Worm (Caenorhabditis elegans) whole organism, late embryonic: ENCODE results near the gene C01G12.3.

Experiments used
- C38D4.7 ChIP-seq: fragments of 200-800 bp; sonication (Bioruptor generic); optimal IDR thresholded peaks from 2 replicates; lab custom pipeline; 2018; ENCODE audit warnings: mild to moderate bottlenecking, missing genetic modification characterization, moderate library complexity, missing compliant biosample characterization
- ceh-18 ChIP-seq: sonication (generic microtip); optimal IDR thresholded peaks from 2 replicates; lab custom pipeline; 2016; ENCODE audit warnings: missing genetic modification characterization, missing compliant biosample characterization
- ceh-22 ChIP-seq: sonication (generic microtip); optimal IDR thresholded peaks from 2 replicates; lab custom pipeline; 2017; ENCODE audit warnings: missing biosample characterization, missing genetic modification characterization
- ceh-31 ChIP-seq: sonication (generic microtip); optimal IDR thresholded peaks from 2 replicates; lab custom pipeline; 2016; ENCODE audit warnings: missing genetic modification characterization, missing compliant biosample characterization
- ceh-34 ChIP-seq: sonication (generic microtip); optimal IDR thresholded peaks from 2 replicates; lab custom pipeline; 2016; ENCODE audit warnings: mild to moderate bottlenecking, missing genetic modification characterization, missing compliant biosample characterization
- dve-1 ChIP-seq: sonication (generic microtip); optimal IDR thresholded peaks from 2 replicates; lab custom pipeline; 2017; ENCODE audit warnings: antibody characterized with exemption, mild to moderate bottlenecking, missing genetic modification characterization, missing compliant biosample characterization
- elt-2 ChIP-seq: sonication (generic microtip); optimal IDR thresholded peaks from 2 replicates; lab custom pipeline; 2016; ENCODE audit warnings: missing genetic modification reagents, missing genetic modification characterization, missing compliant biosample characterization
- fkh-10 ChIP-seq: fragments of 150-350 bp; optimal IDR thresholded peaks from 2 replicates; lab custom pipeline; 2014; ENCODE audit warnings: missing biosample characterization, missing genetic modification reagents, missing genetic modification characterization
- madf-2 ChIP-seq: sonication (generic microtip); optimal IDR thresholded peaks from 2 replicates; lab custom pipeline; 2017; ENCODE audit warnings: missing genetic modification characterization, missing compliant biosample characterization
- nhr-232 ChIP-seq: sonication (generic microtip); optimal IDR thresholded peaks from 2 replicates; lab custom pipeline; 2016; ENCODE audit warnings: missing genetic modification characterization, missing compliant biosample characterization
- pag-3 ChIP-seq: sonication (generic microtip); optimal IDR thresholded peaks from 2 replicates; lab custom pipeline; 2016; ENCODE audit warnings: missing compliant biosample characterization, missing genetic modification characterization, borderline replicate concordance
- rnt-1 ChIP-seq: sonication (generic microtip); optimal IDR thresholded peaks from 2 replicates; lab custom pipeline; 2016; ENCODE audit warnings: missing genetic modification characterization, missing compliant biosample characterization
- unc-86 ChIP-seq: sonication (generic microtip); optimal IDR thresholded peaks from 2 replicates; lab custom pipeline; 2016; ENCODE audit warnings: missing genetic modification characterization, missing compliant biosample characterization
- ztf-16 ChIP-seq: sonication (generic microtip); optimal IDR thresholded peaks from 2 replicates; lab custom pipeline; 2017; ENCODE audit warnings: missing genetic modification characterization, missing compliant biosample characterization

- TF ChIP-seq ceh-31 (tag; lab: Kevin White, UChicago) (no peak), rnt-1 (tag; lab: Kevin White, UChicago) (no peak), nhr-232 (tag; lab: Kevin White, UChicago) (no peak), elt-2 (tag; lab: Kevin White, UChicago) (no peak), ceh-34 (tag; lab: Kevin White, UChicago) (no peak), pag-3 (tag; lab: Kevin White, UChicago) (no peak), unc-86 (tag; lab: Kevin White, UChicago) (no peak), ztf-16 (tag; lab: Kevin White, UChicago) (no peak), ceh-18 (no peak), ceh-22 (tag; lab: Kevin White, UChicago) (no peak), dve-1 (no peak), madf-2 (tag; lab: Kevin White, UChicago) (no peak), C38D4.7 (GFP tag; lab: Kevin White, UChicago) (no peak), fkh-10 (no peak)
These were observed 4.1 kb downstream of the C01G12.3 start, which contains the start of gene nspb-7 for ce11 chrII:14578013-14578412.
